Worm (Caenorhabditis elegans) whole organism, dauer: ENCODE results near the gene vnut-1.

Experiments used
- unc-62 ChIP-seq: sonication (generic microtip); optimal IDR thresholded peaks from 2 replicates; lab custom pipeline; 2017; ENCODE audit warnings: missing biosample characterization, missing genetic modification reagents, missing genetic modification characterization

Gene vnut-1

DNA sequence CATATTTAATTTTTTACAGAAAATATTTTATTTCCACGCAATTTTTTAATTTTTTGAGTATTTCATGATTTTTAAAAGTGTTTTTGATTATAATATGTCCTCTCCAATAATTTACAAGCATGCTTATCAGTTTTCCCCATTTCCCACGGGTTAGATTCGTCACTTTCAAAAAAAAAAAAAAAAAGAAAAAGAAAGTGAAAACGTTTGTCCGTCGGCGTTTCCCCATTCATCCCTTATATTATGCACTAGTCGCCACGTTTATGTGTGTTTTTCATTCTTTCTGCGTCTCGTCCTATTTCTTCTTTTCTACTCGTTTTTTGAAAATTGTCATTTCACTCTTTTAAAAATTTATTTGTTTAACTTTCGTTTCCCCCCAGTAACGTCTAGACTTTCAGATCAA lies at the start of gene vnut-1:
Gene vnut-1, plus strand, starts transcription at position 396 of the 400 bp plus-strand sequence.
- TF ChIP-seq unc-62 (GFP tag; lab: Kevin White, UChicago), result no peak

DNA sequence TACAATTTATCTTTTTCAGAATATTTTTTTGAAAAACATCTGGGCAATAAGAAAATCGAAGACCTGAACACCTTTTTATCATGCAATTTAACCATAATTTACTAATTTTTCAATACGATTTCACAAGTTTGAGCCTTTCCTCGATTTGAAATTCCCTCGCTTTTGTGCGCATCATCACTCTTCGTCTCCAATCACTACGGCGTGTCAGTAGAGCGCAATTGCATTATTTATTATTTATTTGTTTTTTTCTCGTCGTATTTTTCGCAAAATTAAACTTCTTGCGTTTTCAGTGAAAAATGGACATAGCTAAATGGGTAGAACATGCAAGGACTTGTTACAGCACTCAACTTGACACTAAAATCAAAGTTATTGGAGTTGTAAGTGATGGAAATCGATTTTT lies 48.5 kb upstream of the vnut-1 start, which contains the start of gene smg-8:
Gene smg-8, plus strand, starts transcription at position 266 of the 400 bp plus-strand sequence.
- no peak for TF ChIP-seq unc-62 (GFP tag; lab: Kevin White, UChicago)

- no peak for TF ChIP-seq unc-62 (GFP tag; lab: Kevin White, UChicago)
These were observed 37.7 kb upstream of the vnut-1 start for ce11 chrII:14451934-14452333.

- TF ChIP-seq unc-62 (GFP tag; lab: Kevin White, UChicago), result no peak
These were observed 34.3 kb upstream of the vnut-1 start, which contains the start of gene dmsr-6 for ce11 chrII:14455332-14455731. Gene dmsr-6, plus strand, starts transcription at chrII:14455632.

DNA sequence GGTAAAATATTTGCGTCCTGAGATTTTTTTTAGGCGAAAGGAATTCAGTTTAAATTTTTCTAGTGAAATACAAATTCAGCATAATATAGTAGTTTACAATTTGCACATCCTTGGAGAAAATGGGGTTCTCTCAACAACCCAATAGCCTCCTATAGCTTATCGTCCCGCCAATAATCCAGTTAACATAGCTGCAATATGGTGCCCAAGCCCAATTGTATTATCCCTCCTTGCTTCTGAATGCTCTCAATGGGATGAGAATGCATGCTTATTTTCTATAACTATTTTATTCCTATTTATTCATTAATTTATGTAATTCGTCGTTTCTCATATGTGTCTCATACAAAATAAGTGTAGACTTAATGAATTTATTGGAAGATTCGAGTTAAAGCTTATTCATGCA lies 19.6 kb upstream of the vnut-1 start:
- TF ChIP-seq unc-62 (GFP tag; lab: Kevin White, UChicago), result no peak

DNA sequence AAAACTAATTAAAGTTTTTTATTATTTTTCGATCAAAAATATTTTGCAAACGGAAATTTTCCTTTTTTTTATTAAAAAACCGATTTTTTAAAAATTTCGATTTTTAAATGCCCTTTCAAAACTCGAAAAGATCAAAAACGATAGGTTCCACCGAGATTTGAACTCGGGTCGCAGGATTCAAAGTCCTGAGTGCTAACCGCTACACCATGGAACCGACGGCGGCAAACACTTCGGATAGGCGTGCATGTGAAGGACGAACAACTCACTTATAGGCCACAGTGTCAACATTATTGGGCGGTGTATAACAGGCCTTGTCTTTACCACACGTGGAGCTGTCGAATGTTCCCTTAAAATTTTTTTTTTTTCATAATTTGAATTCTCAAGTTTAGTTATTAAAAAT lies 14.9 kb upstream of the vnut-1 start:
- no peak for TF ChIP-seq unc-62 (GFP tag; lab: Kevin White, UChicago)

DNA sequence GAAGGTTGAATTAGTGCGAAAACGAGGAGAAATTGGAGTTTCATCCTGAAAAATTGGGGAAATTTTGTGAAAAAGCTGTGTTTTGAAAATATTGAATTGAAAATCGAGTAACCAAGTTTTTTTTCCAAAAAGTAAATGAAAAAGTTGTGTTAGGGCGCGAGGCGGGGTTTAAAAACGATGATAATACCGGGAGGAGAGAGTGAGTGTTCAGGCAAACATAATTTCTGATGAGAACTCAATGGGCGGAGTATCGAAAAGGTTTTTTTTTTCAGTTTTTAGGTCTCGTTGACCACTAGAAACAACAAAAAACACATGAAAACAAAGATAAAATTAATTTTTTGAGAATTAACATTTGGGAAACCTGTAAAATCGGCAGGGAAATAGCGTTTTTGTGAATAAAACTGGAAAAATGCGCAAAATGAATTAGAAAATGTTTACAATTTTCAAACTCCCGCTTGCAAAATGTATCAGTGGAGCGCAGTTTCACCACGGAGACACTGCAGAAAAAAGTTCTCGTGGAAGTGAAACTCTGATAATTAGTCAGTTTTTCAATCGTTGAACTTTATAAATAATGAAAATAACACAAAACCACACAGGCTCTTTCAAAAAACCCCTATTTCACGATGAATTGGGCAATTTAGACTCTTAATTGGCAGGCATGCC lies 9.9 kb upstream of the vnut-1 start, which contains the start of gene C13B4.1:
Gene C13B4.1, minus strand, starts transcription at position 51 of the 663 bp plus-strand sequence.
- no peak for TF ChIP-seq unc-62 (GFP tag; lab: Kevin White, UChicago)

- no peak for TF ChIP-seq unc-62 (GFP tag; lab: Kevin White, UChicago)
These were observed 8.8 kb upstream of the vnut-1 start for ce11 chrII:14480772-14481171.

DNA sequence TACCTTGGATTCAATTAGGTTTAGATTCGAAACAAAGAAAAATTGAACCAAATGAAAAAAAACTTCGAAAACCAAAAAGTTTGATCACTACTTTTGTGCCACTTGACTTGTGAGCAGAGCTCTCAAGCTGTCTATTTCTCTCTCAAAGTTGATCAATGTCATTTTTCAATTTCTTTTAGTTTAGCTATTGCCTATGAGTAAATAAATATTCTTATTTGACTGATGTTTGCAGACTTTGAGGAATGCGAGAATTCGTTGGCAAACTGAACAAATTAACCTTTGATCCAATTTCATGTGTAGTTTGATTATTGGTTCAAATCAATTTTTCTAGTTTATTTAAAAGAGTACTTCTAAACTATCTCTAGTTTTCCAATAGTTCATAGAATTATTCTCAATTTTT lies 5.8 kb upstream of the vnut-1 start:
- no peak for TF ChIP-seq unc-62 (GFP tag; lab: Kevin White, UChicago)

- no peak for TF ChIP-seq unc-62 (GFP tag; lab: Kevin White, UChicago)
These were observed 941 bp upstream of the vnut-1 start, which contains the start of gene usp-14 for ce11 chrII:14488661-14489060. Gene usp-14, minus strand, starts transcription at chrII:14488688.

DNA sequence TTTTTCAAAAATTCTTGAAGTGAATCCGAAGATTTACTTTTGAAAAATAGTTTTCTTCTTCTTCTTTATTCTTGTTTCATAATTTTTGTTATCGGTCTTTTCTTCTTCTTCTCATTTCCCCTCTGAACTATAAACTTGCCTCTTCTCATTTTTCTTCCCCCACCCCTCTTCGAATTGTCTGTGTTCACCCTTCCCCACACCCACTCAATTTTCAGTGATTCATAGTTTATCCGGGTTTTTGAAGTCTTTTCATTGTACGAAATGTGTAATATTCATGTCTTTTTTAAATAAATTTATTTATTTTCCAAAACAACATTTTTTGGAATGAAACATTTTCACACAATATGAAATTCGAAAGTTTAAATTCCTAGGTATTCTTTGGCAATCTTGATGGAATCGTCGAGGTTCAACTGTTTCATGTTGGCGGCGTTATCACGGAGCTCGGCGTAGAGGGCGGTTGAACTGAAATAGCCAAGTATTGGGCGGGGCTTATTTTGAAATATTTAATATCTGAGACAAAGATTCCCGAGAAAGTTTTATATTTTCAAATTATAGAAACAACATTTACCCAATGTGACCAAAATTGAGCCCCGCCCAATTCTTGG lies 3.1 kb downstream of the vnut-1 start:
- no peak for TF ChIP-seq unc-62 (GFP tag; lab: Kevin White, UChicago)

ce11 chrII:14494014-14494413 lies 4.4 kb downstream of the vnut-1 start:
- no peak for TF ChIP-seq unc-62 (GFP tag; lab: Kevin White, UChicago)

- no peak for TF ChIP-seq unc-62 (GFP tag; lab: Kevin White, UChicago)
These were observed 4.6 kb downstream of the vnut-1 start, which contains the start of gene cysl-2 for ce11 chrII:14494414-14494463. Gene cysl-2, minus strand, starts transcription at chrII:14494451.

- no peak for TF ChIP-seq unc-62 (GFP tag; lab: Kevin White, UChicago)
These were observed 4.9 kb downstream of the vnut-1 start for ce11 chrII:14494464-14494863.

DNA sequence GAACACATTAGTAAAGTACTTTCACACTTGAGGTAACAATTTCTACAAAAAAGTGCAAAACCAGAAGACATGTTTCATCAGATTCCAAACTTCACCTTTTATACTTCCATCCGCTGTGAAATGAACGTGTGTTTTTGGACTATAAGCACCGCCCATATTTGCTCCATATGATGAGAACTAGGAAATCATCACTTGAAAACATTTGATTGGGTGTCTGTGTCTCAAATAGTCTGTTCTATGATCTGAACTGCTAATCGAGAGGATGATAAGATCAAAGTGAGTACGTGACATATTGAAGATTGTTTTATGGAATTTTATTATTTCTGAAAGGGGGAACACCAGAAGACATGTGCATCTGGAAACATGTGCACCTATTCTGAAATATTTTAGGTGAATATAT lies 5.7 kb downstream of the vnut-1 start:
- no peak for TF ChIP-seq unc-62 (GFP tag; lab: Kevin White, UChicago)

DNA sequence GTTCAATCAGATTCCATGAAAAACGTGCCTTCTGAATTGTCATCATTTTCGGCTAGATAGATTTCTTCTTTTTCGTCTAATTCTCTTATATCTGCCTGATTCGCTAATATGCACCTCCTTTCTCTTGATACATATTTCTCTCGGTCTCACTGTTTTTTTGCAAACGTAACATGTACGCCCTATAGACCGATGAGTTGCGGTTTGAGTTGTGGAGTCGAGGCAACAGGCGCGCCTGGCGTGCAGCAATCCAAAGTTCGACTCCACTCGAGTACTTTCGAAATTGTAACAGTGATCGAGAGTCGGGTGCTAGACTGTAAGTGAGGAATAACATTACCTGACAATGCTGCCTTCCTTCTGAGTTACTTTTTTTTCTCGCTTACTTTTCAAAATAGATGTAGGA lies 7.2 kb downstream of the vnut-1 start:
- no peak for TF ChIP-seq unc-62 (GFP tag; lab: Kevin White, UChicago)

- no peak for TF ChIP-seq unc-62 (GFP tag; lab: Kevin White, UChicago)
These were observed 8.2 kb downstream of the vnut-1 start, which contains the start of gene dhs-8 for ce11 chrII:14497848-14498247. Gene dhs-8, plus strand, starts transcription at chrII:14498026.
